Worm (Caenorhabditis elegans) whole organism, L3 larva: Measurements from ENCODE around the gene srw-100.
"Not testable (repeated sequence)": the region's sequence is repeated elsewhere in the genome, so short reads cannot be mapped to it uniquely, and the experiment has no call there.

ENCODE experiments used
- ZK546.5 ChIP-seq: sonication (generic microtip); optimal IDR thresholded peaks from 2 replicates; lab custom pipeline; 2017; ENCODE audit warnings: missing biosample characterization, missing genetic modification characterization
- aly-2 ChIP-seq: fragments of 150-350 bp; optimal IDR thresholded peaks from 2 replicates; lab custom pipeline; 2014; ENCODE audit warnings: missing biosample characterization, missing genetic modification characterization
- ama-1 ChIP-seq: fragments of 150-350 bp; optimal IDR thresholded peaks from 2 replicates; lab custom pipeline; 2018
- ceh-16 ChIP-seq: sonication (generic microtip); optimal IDR thresholded peaks from 2 replicates; lab custom pipeline; 2017; ENCODE audit warnings: missing biosample characterization, missing genetic modification characterization
- ceh-9 ChIP-seq: sonication (generic microtip); optimal IDR thresholded peaks from 2 replicates; lab custom pipeline; 2018; ENCODE audit warnings: missing biosample characterization, missing genetic modification characterization
- daf-12 ChIP-seq: fragments of 150-350 bp; optimal IDR thresholded peaks from 2 replicates; lab custom pipeline; 2014; ENCODE audit warnings: missing biosample characterization, missing genetic modification reagents, missing genetic modification characterization
- egl-27 ChIP-seq: sonication (generic microtip); optimal IDR thresholded peaks from 4 replicates; lab custom pipeline; 2017; ENCODE audit warnings: missing biosample characterization, missing genetic modification reagents, missing genetic modification characterization
- egl-5 ChIP-seq: fragments of 150-350 bp; optimal IDR thresholded peaks from 2 replicates; lab custom pipeline; 2017; ENCODE audit warnings: missing biosample characterization, missing genetic modification reagents, missing genetic modification characterization, inconsistent platforms
- elt-1 ChIP-seq: fragments of 150-350 bp; optimal IDR thresholded peaks from 2 replicates; lab custom pipeline; 2014; ENCODE audit warnings: missing biosample characterization, missing genetic modification characterization
- elt-2 ChIP-seq: sonication (generic microtip); optimal IDR thresholded peaks from 2 replicates; lab custom pipeline; 2016; ENCODE audit warnings: missing genetic modification reagents, mild to moderate bottlenecking, missing genetic modification characterization, missing compliant biosample characterization
- eor-1 ChIP-seq, 2 experiments: fragments of 150-350 bp; optimal IDR thresholded peaks; 2 replicates each; lab custom pipeline; 2014 to 2018; ENCODE audit warnings: missing biosample characterization in 2 of 2, missing genetic modification characterization in 2 of 2
- fkh-10 ChIP-seq: sonication (generic microtip); optimal IDR thresholded peaks from 2 replicates; lab custom pipeline; 2017; ENCODE audit warnings: missing biosample characterization, missing genetic modification reagents, missing genetic modification characterization
- fkh-2 ChIP-seq: fragments of 150-350 bp; optimal IDR thresholded peaks from 2 replicates; lab custom pipeline; 2014; ENCODE audit warnings: missing biosample characterization, missing genetic modification reagents, missing genetic modification characterization
- mdl-1 ChIP-seq: fragments of 150-350 bp; optimal IDR thresholded peaks from 2 replicates; lab custom pipeline; 2014; ENCODE audit warnings: missing biosample characterization, missing genetic modification characterization
- nfya-1 ChIP-seq: sonication (generic microtip); optimal IDR thresholded peaks from 2 replicates; lab custom pipeline; 2017; ENCODE audit warnings: missing genetic modification characterization, mild to moderate bottlenecking, missing compliant biosample characterization, antibody characterized with exemption, moderate library complexity; ENCODE audit not compliant: insufficient read depth
- nhr-11 ChIP-seq: fragments of 150-350 bp; optimal IDR thresholded peaks from 2 replicates; lab custom pipeline; 2014; ENCODE audit warnings: missing biosample characterization, missing genetic modification characterization
- nhr-12 ChIP-seq: fragments of 150-350 bp; optimal IDR thresholded peaks from 2 replicates; lab custom pipeline; 2014; ENCODE audit warnings: missing biosample characterization, missing genetic modification characterization
- nhr-23 ChIP-seq: fragments of 150-350 bp; optimal IDR thresholded peaks from 2 replicates; lab custom pipeline; 2014; ENCODE audit warnings: missing biosample characterization, missing genetic modification reagents, missing genetic modification characterization
- nhr-237 ChIP-seq: fragments of 150-350 bp; optimal IDR thresholded peaks from 2 replicates; lab custom pipeline; 2014; ENCODE audit warnings: missing biosample characterization, missing genetic modification characterization
- nhr-25 ChIP-seq: sonication (generic microtip); optimal IDR thresholded peaks from 2 replicates; lab custom pipeline; 2017; ENCODE audit warnings: missing biosample characterization, missing genetic modification characterization
- nhr-28 ChIP-seq: fragments of 150-350 bp; optimal IDR thresholded peaks from 2 replicates; lab custom pipeline; 2014; ENCODE audit warnings: missing biosample characterization, missing genetic modification characterization
- nhr-43 ChIP-seq: sonication (generic microtip); optimal IDR thresholded peaks from 2 replicates; lab custom pipeline; 2016; ENCODE audit warnings: mild to moderate bottlenecking, missing genetic modification characterization, missing compliant biosample characterization; ENCODE audit not compliant: poor library complexity, severe bottlenecking
- nhr-76 ChIP-seq: fragments of 150-350 bp; sonication (generic microtip); optimal IDR thresholded peaks from 5 replicates; lab custom pipeline; 2014; ENCODE audit warnings: missing biosample characterization, missing genetic modification characterization
- pha-4 ChIP-seq: fragments of 150-350 bp; optimal IDR thresholded peaks from 2 replicates; lab custom pipeline; 2014; ENCODE audit warnings: missing biosample characterization, missing genetic modification reagents, missing genetic modification characterization
- pqm-1 ChIP-seq: fragments of 150-350 bp; optimal IDR thresholded peaks from 2 replicates; lab custom pipeline; 2017; ENCODE audit warnings: missing biosample characterization, missing genetic modification characterization, inconsistent platforms
- snpc-4 ChIP-seq: fragments of 150-350 bp; optimal IDR thresholded peaks from 2 replicates; lab custom pipeline; 2014; ENCODE audit warnings: missing biosample characterization, missing genetic modification characterization
- tbx-2 ChIP-seq: sonication (generic microtip); optimal IDR thresholded peaks from 2 replicates; lab custom pipeline; 2016; ENCODE audit warnings: mild to moderate bottlenecking, missing genetic modification characterization, missing compliant biosample characterization
- unc-39 ChIP-seq: sonication (generic microtip); optimal IDR thresholded peaks from 4 replicates; lab custom pipeline; 2017; ENCODE audit warnings: missing biosample characterization, missing genetic modification characterization
- zag-1 ChIP-seq: fragments of 150-350 bp; optimal IDR thresholded peaks from 2 replicates; lab custom pipeline; 2014; ENCODE audit warnings: missing biosample characterization, missing genetic modification characterization

srw-100 gene

DNA sequence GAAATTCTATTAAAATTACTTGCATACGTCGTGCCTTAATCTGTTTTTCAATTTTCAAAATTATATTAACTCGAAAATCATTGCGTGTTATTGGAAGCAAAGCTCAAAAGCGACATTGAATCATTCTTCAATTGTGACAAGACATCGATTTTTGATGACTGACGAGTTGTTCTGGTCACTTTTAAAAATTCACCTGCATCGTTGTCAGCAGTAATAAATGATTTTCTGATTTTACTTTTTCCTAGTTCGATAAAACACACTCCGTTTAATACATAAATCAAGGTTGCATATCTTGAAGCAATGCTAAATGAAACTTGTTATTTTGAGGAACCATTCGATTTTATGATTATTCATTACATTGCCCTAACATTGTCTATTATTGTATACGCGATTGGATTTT, 28.7 kb upstream of the srw-100 start, which contains the start of gene srh-3:
srh-3 (plus strand) TSS at position 301 of the 400 bp plus-strand sequence.
- TF ChIP-seq pha-4 (tag; lab: Kevin White, UChicago) (no peak), snpc-4 (tag; lab: Kevin White, UChicago) (no peak), ceh-9 (tag; lab: Kevin White, UChicago) (no peak), aly-2 (tag; lab: Kevin White, UChicago) (no peak), ZK546.5 (tag; lab: Kevin White, UChicago) (no peak), elt-1 (no peak), zag-1 (tag; lab: Kevin White, UChicago) (no peak)

DNA sequence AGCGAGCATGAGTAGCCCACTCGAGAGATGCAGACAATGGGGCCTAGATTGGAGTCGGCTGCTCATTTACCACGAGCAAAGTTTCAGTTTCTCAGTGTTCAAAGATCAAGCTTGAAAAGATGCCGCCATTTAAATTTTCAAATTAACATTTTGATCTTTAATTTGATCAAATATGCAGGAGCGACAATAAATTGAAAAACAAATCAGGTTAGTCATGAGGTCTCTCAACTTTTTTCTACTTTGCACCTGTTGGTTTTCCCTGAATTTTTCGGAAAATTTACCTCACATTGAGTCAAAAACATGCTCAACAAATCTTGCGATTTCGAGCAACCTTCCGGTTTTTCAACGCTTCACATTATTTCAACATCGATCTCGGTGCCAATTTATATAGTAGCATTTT, 25.7 kb upstream of the srw-100 start, which contains the start of gene srh-5:
srh-5 (plus strand) TSS at position 301 of the 400 bp plus-strand sequence.
- TF ChIP-seq ceh-16 (no peak), nhr-28 (no peak), nfya-1 (tag; lab: Kevin White, UChicago) (no peak), ZK546.5 (tag; lab: Kevin White, UChicago) (no peak), egl-5 (tag; lab: Kevin White, UChicago) (no peak), elt-2 (tag; lab: Kevin White, UChicago) (no peak), daf-12 (tag; lab: Kevin White, UChicago) (no peak), nhr-25 (tag; lab: Kevin White, UChicago) (no peak), unc-39 (tag; lab: Kevin White, UChicago) (no peak), nhr-76 (tag; lab: Kevin White, UChicago) (no peak), mdl-1 (tag; lab: Kevin White, UChicago) (no peak), fkh-10 (GFP tag; lab: Kevin White, UChicago) (no peak), ama-1 (lab: Kevin White, UChicago) (no peak)

DNA sequence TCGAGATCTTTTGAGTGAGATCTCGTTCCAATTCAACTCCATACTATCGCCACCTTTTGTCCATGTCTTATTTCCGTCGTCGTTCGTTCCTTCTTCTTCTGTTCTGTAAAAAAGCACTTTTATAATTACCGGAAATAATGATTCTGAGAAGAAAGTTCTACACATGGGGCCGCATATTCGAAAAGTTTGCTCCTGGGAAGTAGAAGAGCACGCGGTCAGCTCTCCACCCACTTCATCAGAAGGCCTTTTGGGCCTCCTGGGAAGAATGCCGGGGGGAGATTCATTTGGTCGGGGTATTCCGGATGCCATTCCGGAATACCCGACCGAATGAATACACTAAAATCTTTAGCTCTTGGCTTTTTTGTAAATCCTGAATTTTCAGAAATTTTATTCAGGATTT, 18.5 kb upstream of the srw-100 start, which contains the start of gene Y46H3C.5:
Y46H3C.5 (minus strand) TSS at position 2 of the 400 bp plus-strand sequence.
- TF ChIP-seq pha-4 (tag; lab: Kevin White, UChicago); eor-1 (tag; optimal IDR thresholded peaks at IDR 0.05; lab: Kevin White, UChicago); nhr-43 (tag; lab: Kevin White, UChicago): not testable (repeated sequence)

DNA sequence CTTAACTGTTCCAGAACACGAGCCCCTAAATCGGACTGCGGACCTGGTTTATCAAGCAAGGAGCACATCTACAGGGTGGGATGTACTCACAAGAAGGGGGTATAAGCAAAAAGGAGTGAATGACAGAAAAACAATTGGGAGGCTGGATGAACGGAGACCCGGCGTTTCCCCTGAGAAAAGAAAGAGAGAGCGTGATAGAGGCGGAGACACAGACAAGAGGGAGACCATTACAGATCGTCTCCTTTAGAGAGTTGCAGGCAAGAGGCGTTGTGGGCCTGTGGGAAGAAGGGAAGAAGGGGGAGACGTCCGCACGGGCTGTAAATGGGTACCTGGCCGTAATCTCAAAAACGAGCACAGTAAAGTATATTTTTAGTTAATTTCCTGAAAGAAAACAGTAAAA, 17.1 kb upstream of the srw-100 start, which contains the start of gene Y46H3C.7:
Y46H3C.7 (minus strand) TSS at position 147 of the 400 bp plus-strand sequence.
- not testable (repeated sequence) for TF ChIP-seq nhr-12; fkh-2; ama-1 (lab: Kevin White, UChicago)

DNA sequence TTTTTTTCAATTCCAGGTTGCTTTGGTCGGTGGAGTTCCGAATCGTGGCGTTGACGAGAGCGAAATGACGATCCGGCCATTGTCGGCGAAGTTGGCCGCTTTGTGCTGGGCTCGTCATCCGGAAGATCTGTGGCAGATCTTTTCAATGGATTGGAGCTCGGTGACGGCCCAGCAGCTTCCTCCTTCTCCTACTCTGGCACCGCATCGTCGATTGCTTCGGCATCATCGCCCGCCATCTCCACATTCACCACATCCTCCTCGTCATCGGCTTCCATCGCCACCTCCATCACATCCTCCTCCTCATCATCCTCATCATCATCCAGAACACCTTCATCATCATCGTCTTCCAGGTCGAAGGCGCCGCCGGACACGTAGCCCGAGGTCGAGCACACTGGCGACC, 12.6 kb upstream of the srw-100 start:
- TF ChIP-seq nhr-25 (tag; lab: Kevin White, UChicago) (no peak), ceh-9 (tag; lab: Kevin White, UChicago) (no peak), unc-39 (tag; lab: Kevin White, UChicago) (no peak), elt-1 (no peak), nhr-237 (tag; lab: Kevin White, UChicago) (no peak), nhr-23 (tag; lab: Kevin White, UChicago) (no peak), tbx-2 (no peak), daf-12 (tag; lab: Kevin White, UChicago) (no peak), pqm-1 (tag; lab: Kevin White, UChicago) (no peak), egl-27 (tag; lab: Kevin White, UChicago) (no peak), fkh-2 (no peak), nhr-76 (tag; lab: Kevin White, UChicago) (no peak), aly-2 (tag; lab: Kevin White, UChicago) (no peak), snpc-4 (tag; lab: Kevin White, UChicago) (no peak)

DNA sequence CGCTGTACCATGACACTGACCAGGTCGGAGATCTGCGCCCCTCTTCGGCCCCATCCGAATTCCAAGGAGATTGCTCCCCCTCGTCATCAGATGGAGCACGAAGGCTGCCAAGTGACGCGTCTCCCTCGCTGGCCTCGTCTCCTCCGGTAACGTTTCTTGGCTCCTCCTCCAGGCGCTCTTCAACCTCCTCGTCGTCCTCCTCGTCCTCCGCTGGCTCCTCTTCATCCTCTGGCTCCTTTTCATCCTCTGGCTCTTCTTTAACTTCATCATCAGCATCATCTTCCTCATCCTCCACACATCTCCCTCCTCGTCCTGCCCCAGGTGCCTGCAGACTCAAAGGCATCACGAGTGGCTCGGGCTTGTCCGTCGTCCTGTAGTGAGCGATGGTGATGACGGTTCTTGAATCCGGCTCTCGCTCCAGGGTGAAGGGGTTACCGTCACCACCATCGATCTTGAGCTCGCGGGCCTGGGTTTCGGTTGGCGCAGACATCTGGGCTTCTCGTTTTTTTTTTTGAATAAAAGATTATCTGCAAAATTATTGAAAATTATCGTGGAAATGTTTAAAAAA, 11.7 kb upstream of the srw-100 start:
- TF ChIP-seq nfya-1 (tag; lab: Kevin White, UChicago) = no peak
- TF ChIP-seq snpc-4 (tag; lab: Kevin White, UChicago) = no peak
- TF ChIP-seq zag-1 (tag; lab: Kevin White, UChicago) = no peak
- no peak for TF ChIP-seq eor-1 (tag; optimal IDR thresholded peaks at IDR 0.05; lab: Kevin White, UChicago)
- TF ChIP-seq nhr-23 (tag; lab: Kevin White, UChicago) = no peak
- no peak for TF ChIP-seq mdl-1 (tag; lab: Kevin White, UChicago)
- no peak for TF ChIP-seq nhr-11 (tag; lab: Kevin White, UChicago)
